Fruit fly (Drosophila melanogaster): ENCODE results near the gene lmgA.

dm6 chr2L:8522781-8523180 lies 5.6 kb downstream of the lmgA start:
- no peak for TF ChIP-seq Elba2 (GFP tag; optimal IDR thresholded peaks at IDR 0.05)
- no peak for TF ChIP-seq Mad (GFP tag; optimal IDR thresholded peaks at IDR 0.05)
- no peak for TF ChIP-seq Usf (GFP tag; optimal IDR thresholded peaks at IDR 0.05)
- no peak for TF ChIP-seq CG15601 (tag; optimal IDR thresholded peaks at IDR 0.05)
- no peak for TF ChIP-seq ATbp (GFP tag; optimal IDR thresholded peaks at IDR 0.05)
- TF ChIP-seq chm (GFP tag; IDR thresholded peaks at IDR 0.05) = no peak
- no peak for TF ChIP-seq Fer1 (GFP tag; optimal IDR thresholded peaks at IDR 0.05)
- no peak for TF ChIP-seq slou (GFP tag; optimal IDR thresholded peaks at IDR 0.05)
- no peak for TF ChIP-seq gsb-n (tag; optimal IDR thresholded peaks at IDR 0.05)
- no peak for TF ChIP-seq CG31388 (GFP tag; optimal IDR thresholded peaks at IDR 0.05)
